Worm (Caenorhabditis elegans) whole organism, L4/young adult: Measurements from ENCODE around the gene pdl-1.

ENCODE experiments used
- dao-5 ChIP-seq: sonication (generic microtip); optimal IDR thresholded peaks from 2 replicates; lab custom pipeline; 2016; ENCODE audit warnings: missing genotype, missing genetic modification characterization, moderate library complexity, missing compliant biosample characterization
- him-1 ChIP-seq: sonication (generic microtip); optimal IDR thresholded peaks from 2 replicates; lab custom pipeline; 2016; ENCODE audit warnings: missing genotype, missing genetic modification reagents, missing genetic modification characterization, missing compliant biosample characterization

- TF ChIP-seq dao-5 (tag; lab: Kevin White, UChicago) (no peak), him-1 (no peak)
Observed at ce11 chrII:7155392-7155791, 28.2 kb upstream of the pdl-1 start, which contains the start of gene C27H5.2.
